Worm (Caenorhabditis elegans) whole organism, late embryonic: ENCODE measurements around the gene clec-7.

Source experiments
- F13H6.1 ChIP-seq: sonication (generic microtip); optimal IDR thresholded peaks from 2 replicates; lab custom pipeline; 2016; ENCODE audit warnings: missing genetic modification characterization, missing compliant biosample characterization
- K09A11.1 ChIP-seq: sonication (generic microtip); optimal IDR thresholded peaks from 2 replicates; lab custom pipeline; 2017; ENCODE audit warnings: antibody characterized with exemption, mild to moderate bottlenecking, missing genetic modification characterization, missing compliant biosample characterization; ENCODE audit not compliant: insufficient read depth
- T23F11.4 ChIP-seq: fragments of 200-800 bp; sonication (Bioruptor generic); optimal IDR thresholded peaks from 2 replicates; lab custom pipeline; 2018; ENCODE audit warnings: mild to moderate bottlenecking, missing genetic modification characterization, missing compliant biosample characterization
- Y22D7AL.16 ChIP-seq: sonication (generic microtip); optimal IDR thresholded peaks from 2 replicates; lab custom pipeline; 2016; ENCODE audit warnings: missing genetic modification characterization, missing compliant biosample characterization
- ahr-1 ChIP-seq: sonication (generic microtip); optimal IDR thresholded peaks from 2 replicates; lab custom pipeline; 2016; ENCODE audit warnings: missing genetic modification characterization, missing compliant biosample characterization
- ceh-19 ChIP-seq: fragments of 200-800 bp; sonication (Bioruptor generic); optimal IDR thresholded peaks from 2 replicates; lab custom pipeline; 2018; ENCODE audit warnings: mild to moderate bottlenecking, missing genetic modification characterization, missing compliant biosample characterization
- ceh-31 ChIP-seq: sonication (generic microtip); optimal IDR thresholded peaks from 2 replicates; lab custom pipeline; 2016; ENCODE audit warnings: missing genetic modification characterization, missing compliant biosample characterization
- ceh-34 ChIP-seq: sonication (generic microtip); optimal IDR thresholded peaks from 2 replicates; lab custom pipeline; 2016; ENCODE audit warnings: mild to moderate bottlenecking, missing genetic modification characterization, missing compliant biosample characterization
- ceh-45 ChIP-seq: fragments of 200-800 bp; sonication (Bioruptor generic); IDR thresholded peaks from 2 replicates; pipeline ENCODE4 v1.3.6; 2022; ENCODE audit warnings: missing genetic modification reagents, missing genetic modification characterization, missing compliant biosample characterization
- ceh-48 ChIP-seq: sonication (generic microtip); optimal IDR thresholded peaks from 2 replicates; lab custom pipeline; 2016; ENCODE audit warnings: missing genetic modification characterization, inconsistent platforms, missing compliant biosample characterization
- elt-2 ChIP-seq: sonication (generic microtip); optimal IDR thresholded peaks from 2 replicates; lab custom pipeline; 2016; ENCODE audit warnings: missing genetic modification reagents, missing genetic modification characterization, missing compliant biosample characterization
- eyg-1 ChIP-seq: sonication (generic microtip); optimal IDR thresholded peaks from 2 replicates; lab custom pipeline; 2016; ENCODE audit warnings: missing genotype, missing genetic modification characterization, missing compliant biosample characterization
- fkh-6 ChIP-seq: sonication (generic microtip); optimal IDR thresholded peaks from 2 replicates; lab custom pipeline; 2016; ENCODE audit warnings: missing genetic modification characterization, missing compliant biosample characterization
- hlh-13 ChIP-seq: fragments of 200-800 bp; sonication (Bioruptor generic); optimal IDR thresholded peaks from 2 replicates; lab custom pipeline; 2018; ENCODE audit warnings: mild to moderate bottlenecking, missing genetic modification characterization, missing compliant biosample characterization
- hlh-15 ChIP-seq: sonication (generic microtip); optimal IDR thresholded peaks from 2 replicates; lab custom pipeline; 2016; ENCODE audit warnings: missing genetic modification characterization, missing compliant biosample characterization
- hlh-30 ChIP-seq: sonication (generic microtip); optimal IDR thresholded peaks from 2 replicates; lab custom pipeline; 2017; ENCODE audit warnings: antibody characterized with exemption, missing genetic modification characterization, missing compliant biosample characterization; ENCODE audit not compliant: insufficient read depth
- hlh-6 ChIP-seq: sonication (generic microtip); optimal IDR thresholded peaks from 2 replicates; lab custom pipeline; 2016; ENCODE audit warnings: missing genotype, missing genetic modification characterization, missing compliant biosample characterization
- hlh-8 ChIP-seq: sonication (generic microtip); optimal IDR thresholded peaks from 2 replicates; lab custom pipeline; 2016; ENCODE audit warnings: missing genotype, missing genetic modification characterization, missing compliant biosample characterization
- lim-6 ChIP-seq: sonication (generic microtip); optimal IDR thresholded peaks from 2 replicates; lab custom pipeline; 2016; ENCODE audit warnings: missing genetic modification characterization, missing compliant biosample characterization
- madf-2 ChIP-seq: sonication (generic microtip); optimal IDR thresholded peaks from 2 replicates; lab custom pipeline; 2017; ENCODE audit warnings: missing genetic modification characterization, missing compliant biosample characterization
- mec-3 ChIP-seq: sonication (generic microtip); optimal IDR thresholded peaks from 2 replicates; lab custom pipeline; 2016; ENCODE audit warnings: borderline replicate concordance, missing genetic modification characterization, missing compliant biosample characterization
- nfya-1 ChIP-seq: sonication (generic microtip); optimal IDR thresholded peaks from 2 replicates; lab custom pipeline; 2017; ENCODE audit warnings: missing genetic modification characterization, mild to moderate bottlenecking, missing compliant biosample characterization, antibody characterized with exemption, moderate library complexity
- nhr-232 ChIP-seq: sonication (generic microtip); optimal IDR thresholded peaks from 2 replicates; lab custom pipeline; 2016; ENCODE audit warnings: missing genetic modification characterization, missing compliant biosample characterization
- odd-2 ChIP-seq: sonication (generic microtip); optimal IDR thresholded peaks from 2 replicates; lab custom pipeline; 2017; ENCODE audit warnings: antibody characterized with exemption, mild to moderate bottlenecking, missing genetic modification characterization, missing compliant biosample characterization
- pax-1 ChIP-seq: fragments of 150-350 bp; optimal IDR thresholded peaks from 2 replicates; lab custom pipeline; 2014; ENCODE audit warnings: missing biosample characterization, missing genetic modification characterization
- pqm-1 ChIP-seq: sonication (generic microtip); optimal IDR thresholded peaks from 2 replicates; lab custom pipeline; 2016; ENCODE audit warnings: missing genetic modification characterization, missing compliant biosample characterization
- pros-1 ChIP-seq: fragments of 150-350 bp; optimal IDR thresholded peaks from 2 replicates; lab custom pipeline; 2014; ENCODE audit warnings: missing biosample characterization, missing genetic modification reagents, missing genetic modification characterization
- rnt-1 ChIP-seq: sonication (generic microtip); optimal IDR thresholded peaks from 2 replicates; lab custom pipeline; 2016; ENCODE audit warnings: missing genetic modification characterization, missing compliant biosample characterization
- sox-2 ChIP-seq: fragments of 200-800 bp; sonication (Bioruptor generic); IDR thresholded peaks from 2 replicates; pipeline ENCODE4 v1.3.6; 2022; ENCODE audit warnings: missing genetic modification reagents, missing genetic modification characterization, missing compliant biosample characterization
- sox-4 ChIP-seq: sonication (generic microtip); optimal IDR thresholded peaks from 2 replicates; lab custom pipeline; 2017; ENCODE audit warnings: mild to moderate bottlenecking, missing genetic modification characterization, inconsistent platforms, missing compliant biosample characterization
- syd-9 ChIP-seq: sonication (generic microtip); optimal IDR thresholded peaks from 2 replicates; lab custom pipeline; 2016; ENCODE audit warnings: mild to moderate bottlenecking, missing genetic modification characterization, moderate library complexity, missing compliant biosample characterization
- tbx-7 ChIP-seq: sonication (generic microtip); optimal IDR thresholded peaks from 2 replicates; lab custom pipeline; 2016; ENCODE audit warnings: missing genotype, missing genetic modification characterization, missing compliant biosample characterization
- ttx-3 ChIP-seq: sonication (generic microtip); optimal IDR thresholded peaks from 2 replicates; lab custom pipeline; 2016; ENCODE audit warnings: missing genetic modification reagents, missing genetic modification characterization, missing compliant biosample characterization
- unc-42 ChIP-seq: sonication (generic microtip); optimal IDR thresholded peaks from 2 replicates; lab custom pipeline; 2016; ENCODE audit warnings: missing genotype, missing genetic modification characterization, missing compliant biosample characterization
- unc-86 ChIP-seq: sonication (generic microtip); optimal IDR thresholded peaks from 2 replicates; lab custom pipeline; 2016; ENCODE audit warnings: missing genetic modification characterization, missing compliant biosample characterization
- ztf-16 ChIP-seq: sonication (generic microtip); optimal IDR thresholded peaks from 2 replicates; lab custom pipeline; 2017; ENCODE audit warnings: missing genetic modification characterization, missing compliant biosample characterization

The clec-7 gene

ce11 chrV:7357132-7357531 is 28.9 kb downstream of the clec-7 start, which contains the start of gene C03G6.6:
TSS of gene C03G6.6 (plus strand) at chrV:7357432.
- no peak for TF ChIP-seq hlh-8
- TF ChIP-seq pqm-1 (tag; lab: Kevin White, UChicago): no peak
- TF ChIP-seq K09A11.1: no peak

ce11 chrV:7361673-7362072 is 33.5 kb downstream of the clec-7 start, which contains the start of gene cyp-35A1:
TSS of gene cyp-35A1 (minus strand) at chrV:7361773.
- TF ChIP-seq ceh-19 (GFP tag; lab: Kevin White, UChicago): no peak
- TF ChIP-seq ceh-45: no peak
- no peak for TF ChIP-seq hlh-15 (tag; lab: Kevin White, UChicago)
- no peak for TF ChIP-seq nfya-1
- no peak for TF ChIP-seq F13H6.1 (tag; lab: Kevin White, UChicago)
- no peak for TF ChIP-seq rnt-1 (tag; lab: Kevin White, UChicago)
- TF ChIP-seq sox-4 (tag; lab: Kevin White, UChicago): no peak
- no peak for TF ChIP-seq hlh-13 (GFP tag; lab: Kevin White, UChicago)
- no peak for TF ChIP-seq ceh-48 (tag; lab: Kevin White, UChicago)
- TF ChIP-seq tbx-7 (tag; lab: Kevin White, UChicago): no peak
- TF ChIP-seq T23F11.4: no peak

ce11 chrV:7364059-7364458 is 35.9 kb downstream of the clec-7 start, which contains the start of gene cyp-35A2:
TSS of gene cyp-35A2 (minus strand) at chrV:7364182.
- TF ChIP-seq ttx-3 (tag; lab: Kevin White, UChicago): no peak
- peak; percentile 64 for TF ChIP-seq elt-2 (tag; lab: Kevin White, UChicago)

- no peak for TF ChIP-seq unc-86 (tag; lab: Kevin White, UChicago)
- no peak for TF ChIP-seq ceh-45
- TF ChIP-seq fkh-6 (tag; lab: Kevin White, UChicago): no peak
- no peak for TF ChIP-seq hlh-15 (tag; lab: Kevin White, UChicago)
- no peak for TF ChIP-seq hlh-30 (tag; lab: Kevin White, UChicago)
- no peak for TF ChIP-seq pax-1
- TF ChIP-seq pros-1 (tag; lab: Kevin White, UChicago): no peak
- no peak for TF ChIP-seq nhr-232 (tag; lab: Kevin White, UChicago)
Observed at ce11 chrV:7364951-7365350, 36.8 kb downstream of the clec-7 start, which contains the start of gene exc-13. TSS of gene exc-13 (plus strand) at chrV:7365251.

- TF ChIP-seq K09A11.1 (no peak), lim-6 (tag; lab: Kevin White, UChicago) (no peak), madf-2 (no peak), eyg-1 (tag; lab: Kevin White, UChicago) (no peak), pax-1 (no peak), ceh-34 (tag; lab: Kevin White, UChicago) (no peak), sox-2 (GFP tag; lab: Robert Waterston, UW) (no peak), ceh-31 (tag; lab: Kevin White, UChicago) (no peak), hlh-30 (tag; lab: Kevin White, UChicago) (no peak), syd-9 (no peak), hlh-6 (tag; lab: Kevin White, UChicago) (no peak), ahr-1 (tag; lab: Kevin White, UChicago) (no peak), mec-3 (tag; lab: Kevin White, UChicago) (no peak), hlh-15 (tag; lab: Kevin White, UChicago) (no peak), Y22D7AL.16 (tag; lab: Kevin White, UChicago) (no peak), unc-42 (tag; lab: Kevin White, UChicago) (no peak), odd-2 (tag; lab: Kevin White, UChicago) (no peak), ztf-16 (tag; lab: Kevin White, UChicago) (no peak)
Observed at ce11 chrV:7369578-7369977, 41.4 kb downstream of the clec-7 start, which contains the start of gene srj-14. TSS of gene srj-14 (plus strand) at chrV:7369708.
